Worm (Caenorhabditis elegans): ENCODE measurements around the gene cpg-1.
A peak's percentile ranks its signal among the peaks of the same experiment; 100 is the strongest.

DNA sequence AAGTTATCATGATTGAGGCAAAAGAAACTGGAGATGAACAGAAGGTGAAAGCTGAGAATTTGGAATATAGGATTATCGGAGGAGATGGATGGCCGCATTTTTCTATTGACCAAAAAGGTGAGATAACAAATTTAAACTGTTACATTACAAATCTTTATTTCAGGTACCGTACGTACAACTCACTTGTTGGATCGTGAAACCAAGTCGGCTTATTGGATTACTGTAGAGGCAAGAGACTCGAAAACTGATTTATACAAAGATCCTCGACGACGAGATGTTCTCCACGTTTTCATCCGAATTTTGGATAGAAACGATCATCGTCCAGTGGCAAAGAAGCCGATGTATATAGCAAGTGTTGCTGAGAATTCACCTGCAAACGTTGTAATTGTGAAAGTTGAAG lies 36.8 kb downstream of the cpg-1 start:
- TF ChIP-seq ceh-20 (GFP tag; IDR thresholded peaks at IDR 0.05) (no peak), egl-27 (tag; optimal IDR thresholded peaks at IDR 0.05) (no peak), pqm-1 (tag; optimal IDR thresholded peaks at IDR 0.05) (no peak), pha-4 (GFP tag; IDR thresholded peaks at IDR 0.05) (no peak), pha-4 (tag; optimal IDR thresholded peaks at IDR 0.05) (no peak), dmd-9 (GFP tag; IDR thresholded peaks at IDR 0.05) (no peak), unc-62 (GFP tag; optimal IDR thresholded peaks at IDR 0.05 in 1 of 2) (peak in 1 of 2 experiments; percentile 92), unc-62 (tag; optimal IDR thresholded peaks at IDR 0.05) (no peak), ztf-11 (tag; optimal IDR thresholded peaks at IDR 0.05) (no peak), lim-7 (GFP tag; IDR thresholded peaks at IDR 0.05) (no peak), lir-3 (tag; optimal IDR thresholded peaks at IDR 0.05) (no peak), lin-13 (GFP tag; optimal IDR thresholded peaks at IDR 0.05) (no peak)

Data from whole organism, L4 larva.